Fruit fly (Drosophila melanogaster) whole organism, embryonic: ENCODE data around the gene CG4972.

Source experiments
- Aef1 ChIP-seq: fragments of 200-800 bp; sonication (Bioruptor generic); IDR thresholded peaks from 3 replicates; pipeline ENCODE4 v1.3.6; 2022; ENCODE audit warnings: missing biosample characterization, missing genetic modification characterization
- BEAF-32 ChIP-seq: fragments of 200-800 bp; sonication (Bioruptor generic); optimal IDR thresholded peaks from 3 replicates; lab custom pipeline; 2017; ENCODE audit warnings: missing biosample characterization, missing genetic modification characterization, mild to moderate bottlenecking, moderate library complexity, missing genetic modification reagents
- CG13287 ChIP-seq: fragments of 200-800 bp; sonication (Bioruptor generic); IDR thresholded peaks from 2 replicates; pipeline ENCODE4 v1.3.6; 2022; ENCODE audit warnings: missing biosample characterization, missing genetic modification characterization; ENCODE audit not compliant: partially characterized antibody
- CG13424 ChIP-seq: fragments of 200-800 bp; sonication (Bioruptor generic); optimal IDR thresholded peaks from 2 replicates; lab custom pipeline; 2019; ENCODE audit warnings: missing biosample characterization, mild to moderate bottlenecking, missing genetic modification characterization, moderate library complexity
- CG15601 ChIP-seq: fragments of 200-800 bp; sonication (Bioruptor generic); optimal IDR thresholded peaks from 3 replicates; lab custom pipeline; 2019; ENCODE audit warnings: missing biosample characterization, mild to moderate bottlenecking, missing genetic modification characterization, moderate library complexity
- CG1603 ChIP-seq: fragments of 200-800 bp; sonication (Bioruptor generic); optimal IDR thresholded peaks from 2 replicates; lab custom pipeline; 2019; ENCODE audit warnings: missing biosample characterization, mild to moderate bottlenecking, missing genetic modification characterization, moderate library complexity
- CG16815 ChIP-seq: fragments of 200-800 bp; sonication (Bioruptor generic); optimal IDR thresholded peaks from 3 replicates; lab custom pipeline; 2017; ENCODE audit warnings: missing biosample characterization, mild to moderate bottlenecking, missing genetic modification characterization
- CG2712 ChIP-seq: fragments of 200-800 bp; optimal IDR thresholded peaks from 3 replicates; lab custom pipeline; 2019; ENCODE audit warnings: missing biosample characterization, mild to moderate bottlenecking, missing genetic modification characterization, moderate library complexity
- CG32767 ChIP-seq: fragments of 200-800 bp; sonication (Bioruptor generic); IDR thresholded peaks from 2 replicates; pipeline ENCODE4 v1.3.6; 2022; ENCODE audit warnings: missing biosample characterization, missing genetic modification characterization
- CG34376 ChIP-seq: fragments of 200-800 bp; sonication (Bioruptor generic); optimal IDR thresholded peaks from 2 replicates; lab custom pipeline; 2018; ENCODE audit warnings: missing biosample characterization, mild to moderate bottlenecking, missing genetic modification characterization
- CG7556 ChIP-seq: fragments of 200-800 bp; sonication (Bioruptor generic); optimal IDR thresholded peaks from 2 replicates; lab custom pipeline; 2017; ENCODE audit warnings: missing biosample characterization, mild to moderate bottlenecking, missing genetic modification characterization
- CG7839 ChIP-seq: fragments of 200-800 bp; sonication (Bioruptor generic); optimal IDR thresholded peaks from 3 replicates; lab custom pipeline; 2018; ENCODE audit warnings: missing biosample characterization, mild to moderate bottlenecking, missing genetic modification characterization, moderate library complexity
- CG8089 ChIP-seq: fragments of 200-800 bp; sonication (Bioruptor generic); optimal IDR thresholded peaks from 3 replicates; lab custom pipeline; 2016; ENCODE audit warnings: missing biosample characterization, missing genetic modification characterization
- CG8388 ChIP-seq: fragments of 200-800 bp; sonication (Bioruptor generic); optimal IDR thresholded peaks from 2 replicates; lab custom pipeline; 2019; ENCODE audit warnings: missing biosample characterization, mild to moderate bottlenecking, missing genetic modification characterization, moderate library complexity
- D ChIP-seq, 2 experiments: fragments of 200-800 bp in 1 of 2; fragments of >200 bp in 1 of 2; sonication (Bioruptor generic) in 1 of 2; optimal IDR thresholded peaks; 2 replicates in 1 of 2; 3 replicates in 1 of 2; lab custom pipeline; 2017; ENCODE audit warnings: mild to moderate bottlenecking in 1 of 2, missing biosample characterization in 1 of 2, missing genetic modification characterization in 1 of 2, missing genetic modification reagents in 1 of 2
- D19A ChIP-seq: fragments of 200-800 bp; optimal IDR thresholded peaks from 3 replicates; lab custom pipeline; 2019; ENCODE audit warnings: missing biosample characterization, mild to moderate bottlenecking, missing genetic modification characterization, moderate library complexity
- Deaf1 ChIP-seq: fragments of 200-800 bp; optimal IDR thresholded peaks from 3 replicates; lab custom pipeline; 2019; ENCODE audit warnings: missing biosample characterization, mild to moderate bottlenecking, missing genetic modification characterization, moderate library complexity
- E2f2 ChIP-seq: fragments of 200-800 bp; sonication (Bioruptor generic); IDR thresholded peaks from 2 replicates; pipeline ENCODE4 v1.3.6; 2022; ENCODE audit warnings: missing biosample characterization, missing genetic modification characterization
- ERR ChIP-seq: fragments of 200-800 bp; sonication (Bioruptor generic); optimal IDR thresholded peaks from 2 replicates; lab custom pipeline; 2016; ENCODE audit warnings: missing biosample characterization, missing genetic modification characterization
- Elba2 ChIP-seq: fragments of 200-800 bp; sonication (Bioruptor generic); optimal IDR thresholded peaks from 3 replicates; lab custom pipeline; 2016; ENCODE audit warnings: missing biosample characterization, missing genetic modification characterization
- MESR4 ChIP-seq: fragments of 200-800 bp; sonication (Bioruptor generic); optimal IDR thresholded peaks from 2 replicates; lab custom pipeline; 2018; ENCODE audit warnings: missing biosample characterization, mild to moderate bottlenecking, missing genetic modification characterization, moderate library complexity
- MTF-1 ChIP-seq: fragments of 200-800 bp; sonication (Bioruptor generic); optimal IDR thresholded peaks from 2 replicates; lab custom pipeline; 2018; ENCODE audit warnings: missing biosample characterization, mild to moderate bottlenecking, missing genetic modification characterization, borderline replicate concordance
- Opbp ChIP-seq: fragments of 200-800 bp; sonication (Bioruptor generic); IDR thresholded peaks from 3 replicates; pipeline ENCODE4 v1.3.6; 2022; ENCODE audit warnings: missing biosample characterization, missing genetic modification characterization; ENCODE audit not compliant: partially characterized antibody
- Scr ChIP-seq: fragments of 200-800 bp; sonication (Bioruptor generic); IDR thresholded peaks from 2 replicates; pipeline ENCODE4 v1.3.6; 2022; ENCODE audit warnings: missing biosample characterization, missing genetic modification characterization; ENCODE audit not compliant: partially characterized antibody
- Sry-β ChIP-seq: fragments of 200-800 bp; sonication (Bioruptor generic); optimal IDR thresholded peaks from 2 replicates; lab custom pipeline; 2018; ENCODE audit warnings: missing biosample characterization, mild to moderate bottlenecking, missing genetic modification characterization, moderate library complexity
- Sry-δ ChIP-seq: fragments of 200-800 bp; sonication (Bioruptor generic); optimal IDR thresholded peaks from 2 replicates; lab custom pipeline; 2016; ENCODE audit warnings: missing biosample characterization, missing genetic modification characterization
- amos ChIP-seq: fragments of 200-800 bp; sonication (Bioruptor generic); IDR thresholded peaks from 2 replicates; pipeline ENCODE4 v1.3.6; 2022; ENCODE audit warnings: missing biosample characterization, missing genetic modification characterization; ENCODE audit not compliant: partially characterized antibody
- aop ChIP-seq: fragments of 200-800 bp; sonication (Bioruptor generic); IDR thresholded peaks from 2 replicates; pipeline ENCODE4 v1.3.6; 2022; ENCODE audit warnings: missing biosample characterization, missing genetic modification characterization
- chif ChIP-seq, 2 experiments: fragments of 200-800 bp; sonication (Bioruptor generic); optimal IDR thresholded peaks; 3 replicates each; lab custom pipeline; 2016; ENCODE audit warnings: missing biosample characterization in 2 of 2, missing genetic modification characterization in 2 of 2
- croc ChIP-seq: fragments of 200-800 bp; sonication (Bioruptor generic); conservative IDR thresholded peaks from 3 replicates; pipeline ENCODE4 v1.3.6; 2022; ENCODE audit warnings: missing biosample characterization, missing genetic modification characterization
- disco-r ChIP-seq: fragments of 200-800 bp; sonication (Bioruptor generic); optimal IDR thresholded peaks from 2 replicates; lab custom pipeline; 2016; ENCODE audit warnings: missing biosample characterization, missing genetic modification characterization
- dm ChIP-seq: fragments of 200-800 bp; sonication (Bioruptor generic); optimal IDR thresholded peaks from 3 replicates; lab custom pipeline; 2016; ENCODE audit warnings: missing biosample characterization, missing genetic modification characterization
- eve ChIP-seq, 2 experiments: fragments of >200 bp; optimal IDR thresholded peaks; 2 replicates each; lab custom pipeline; 2017; ENCODE audit warnings: missing biosample characterization in 2 of 2, missing genetic modification characterization in 2 of 2
- fru ChIP-seq: fragments of >200 bp; optimal IDR thresholded peaks from 2 replicates; lab custom pipeline; 2017
- hb ChIP-seq: fragments of 200-800 bp; sonication (Bioruptor generic); IDR thresholded peaks from 3 replicates; pipeline ENCODE4 v1.3.6; 2022; ENCODE audit warnings: missing biosample characterization, missing genetic modification characterization; ENCODE audit not compliant: partially characterized antibody
- hth ChIP-seq: fragments of >200 bp; optimal IDR thresholded peaks from 2 replicates; lab custom pipeline; 2017; ENCODE audit warnings: inconsistent platforms
- jumu ChIP-seq: fragments of 200-800 bp; sonication (Bioruptor generic); optimal IDR thresholded peaks from 3 replicates; lab custom pipeline; 2016; ENCODE audit warnings: missing biosample characterization, missing genetic modification characterization
- lbe ChIP-seq: fragments of 200-800 bp; sonication (Bioruptor generic); optimal IDR thresholded peaks from 2 replicates; lab custom pipeline; 2016; ENCODE audit warnings: missing biosample characterization, mild to moderate bottlenecking, missing genetic modification characterization
- maf-S ChIP-seq: fragments of 200-800 bp; sonication (Bioruptor generic); optimal IDR thresholded peaks from 2 replicates; lab custom pipeline; 2016; ENCODE audit warnings: missing biosample characterization, missing genetic modification characterization
- mirr ChIP-seq: fragments of 200-800 bp; sonication (Bioruptor generic); optimal IDR thresholded peaks from 3 replicates; lab custom pipeline; 2018; ENCODE audit warnings: missing biosample characterization, mild to moderate bottlenecking, missing genetic modification characterization
- pfk ChIP-seq: fragments of 200-800 bp; sonication (Bioruptor generic); optimal IDR thresholded peaks from 2 replicates; lab custom pipeline; 2018; ENCODE audit warnings: missing biosample characterization, mild to moderate bottlenecking, missing genetic modification characterization, moderate library complexity
- pnt ChIP-seq: fragments of 200-800 bp; sonication (Bioruptor generic); optimal IDR thresholded peaks from 3 replicates; lab custom pipeline; 2016; ENCODE audit warnings: missing biosample characterization, missing genetic modification characterization
- pros ChIP-seq: fragments of 200-800 bp; sonication (Bioruptor generic); optimal IDR thresholded peaks from 3 replicates; lab custom pipeline; 2019; ENCODE audit warnings: missing biosample characterization, mild to moderate bottlenecking, missing genetic modification characterization, moderate library complexity
- sim ChIP-seq: fragments of 200-800 bp; sonication (Bioruptor generic); IDR thresholded peaks from 2 replicates; pipeline ENCODE4 v1.3.6; 2022; ENCODE audit warnings: missing biosample characterization, missing genetic modification characterization
- sima ChIP-seq: fragments of 200-800 bp; sonication (Bioruptor generic); optimal IDR thresholded peaks from 2 replicates; lab custom pipeline; 2016; ENCODE audit warnings: missing biosample characterization, missing genetic modification characterization
- trem ChIP-seq: fragments of 200-800 bp; optimal IDR thresholded peaks from 3 replicates; lab custom pipeline; 2019; ENCODE audit warnings: missing biosample characterization, mild to moderate bottlenecking, missing genetic modification characterization, moderate library complexity
- trh ChIP-seq: fragments of 200-800 bp; sonication (Bioruptor generic); optimal IDR thresholded peaks from 2 replicates; lab custom pipeline; 2016; ENCODE audit warnings: missing biosample characterization, missing genetic modification characterization
- unc-4 ChIP-seq: fragments of 200-800 bp; sonication (Bioruptor generic); IDR thresholded peaks from 2 replicates; pipeline ENCODE4 v1.3.6; 2022; ENCODE audit warnings: missing biosample characterization, missing genetic modification characterization; ENCODE audit not compliant: partially characterized antibody
- wek ChIP-seq: fragments of 200-800 bp; sonication (Bioruptor generic); optimal IDR thresholded peaks from 3 replicates; lab custom pipeline; 2018; ENCODE audit warnings: missing biosample characterization, mild to moderate bottlenecking, missing genetic modification characterization, moderate library complexity
- zen ChIP-seq: fragments of 200-800 bp; sonication (Bioruptor generic); optimal IDR thresholded peaks from 3 replicates; lab custom pipeline; 2018; ENCODE audit warnings: missing biosample characterization, mild to moderate bottlenecking, missing genetic modification characterization, moderate library complexity

CG4972 gene

dm6 chr2L:10265129-10265528 lies 49.5 kb upstream of the CG4972 start, which contains the start of gene Mob3:
Gene Mob3 (plus strand): TSS chr2L:10265336.
- no peak for TF ChIP-seq Sry-β (GFP tag; lab: Kevin White, UChicago)
- TF ChIP-seq CG13424 (tag; lab: Kevin White, UChicago) = no peak
- no peak for TF ChIP-seq hb (GFP tag; lab: Robert Waterston, UW)
- peak; percentile 63 for TF ChIP-seq Sry-δ (GFP tag; lab: Kevin White, UChicago)
- peak; percentile 37 for TF ChIP-seq MESR4 (GFP tag; lab: Kevin White, UChicago)
- TF ChIP-seq CG7839 (tag; lab: Kevin White, UChicago) = no peak
- no peak for TF ChIP-seq croc
- TF ChIP-seq MTF-1 = no peak
- TF ChIP-seq pros (GFP tag; lab: Kevin White, UChicago) = no peak
- no peak for TF ChIP-seq aop (GFP tag; lab: Robert Waterston, UW)
- peak; percentile 58 for TF ChIP-seq Scr (GFP tag; lab: Robert Waterston, UW)
- TF ChIP-seq ERR (GFP tag; lab: Kevin White, UChicago) = no peak
- TF ChIP-seq CG7556 = no peak
- no peak for TF ChIP-seq sim (GFP tag; lab: Robert Waterston, UW)
- TF ChIP-seq Opbp (GFP tag; lab: Robert Waterston, UW) = peak; percentile 55; the same call in 1 of the 3 replicates
- no peak for TF ChIP-seq trh (GFP tag; lab: Kevin White, UChicago)
- peak; percentile 52; the same call in 1 of the 2 replicates for TF ChIP-seq amos (GFP tag; lab: Robert Waterston, UW)
- TF ChIP-seq CG1603 (tag; lab: Kevin White, UChicago) = peak; percentile 82
- no peak for TF ChIP-seq D (optimal IDR thresholded peaks at IDR 0.05; lab: Kevin White, UChicago)
- no peak for TF ChIP-seq D (GFP tag; optimal IDR thresholded peaks at IDR 0.05; lab: Kevin White, UChicago)
- no peak for TF ChIP-seq maf-S
- no peak for TF ChIP-seq Aef1 (GFP tag; lab: Robert Waterston, UW)
- TF ChIP-seq CG15601 (tag; lab: Kevin White, UChicago) = no peak
- TF ChIP-seq E2f2 (GFP tag; lab: Robert Waterston, UW) = no peak
- TF ChIP-seq CG32767 (GFP tag; lab: Robert Waterston, UW) = no peak
- peak; percentile 65 for TF ChIP-seq CG13287
- TF ChIP-seq unc-4 = peak; percentile 35; the same call in 1 of the 2 replicates
- peak in 1 of 2 experiments; percentile 56 for TF ChIP-seq eve (GFP tag; optimal IDR thresholded peaks at IDR 0.05; lab: Kevin White, UChicago)
- TF ChIP-seq D19A (tag; lab: Kevin White, UChicago) = no peak
- no peak for TF ChIP-seq fru (lab: Kevin White, UChicago)
- no peak for TF ChIP-seq sima (GFP tag; lab: Kevin White, UChicago)
- TF ChIP-seq lbe (GFP tag; lab: Kevin White, UChicago) = peak; percentile 51
- TF ChIP-seq chif (GFP tag; optimal IDR thresholded peaks at IDR 0.05; lab: Kevin White, UChicago) = no peak
- TF ChIP-seq Deaf1 = no peak
- peak; percentile 0 for TF ChIP-seq CG34376 (GFP tag; lab: Kevin White, UChicago)
- TF ChIP-seq CG2712 = peak; percentile 22
- no peak for TF ChIP-seq dm (GFP tag; lab: Kevin White, UChicago)
- no peak for TF ChIP-seq pnt (GFP tag; lab: Kevin White, UChicago)
- peak; percentile 23 for TF ChIP-seq trem (tag; lab: Kevin White, UChicago)
- no peak for TF ChIP-seq disco-r (GFP tag; lab: Kevin White, UChicago)
- no peak for TF ChIP-seq CG16815 (GFP tag; lab: Kevin White, UChicago)
- no peak for TF ChIP-seq mirr
- TF ChIP-seq CG8388 = no peak
- TF ChIP-seq hth = no peak
- no peak for TF ChIP-seq wek (GFP tag; lab: Kevin White, UChicago)
- peak; percentile 27 for TF ChIP-seq Elba2 (GFP tag; lab: Kevin White, UChicago)
- peak; percentile 95 for TF ChIP-seq pfk (GFP tag; lab: Kevin White, UChicago)
- no peak for TF ChIP-seq jumu (GFP tag; lab: Kevin White, UChicago)
- no peak for TF ChIP-seq CG8089 (GFP tag; lab: Kevin White, UChicago)
- peak; percentile 63 for TF ChIP-seq BEAF-32 (GFP tag; lab: Kevin White, UChicago)
- no peak for TF ChIP-seq zen (tag; lab: Kevin White, UChicago)
